Worm (Caenorhabditis elegans) whole organism, L4 larva: Measurements from ENCODE around the gene Y58A7A.1.

ENCODE experiments used
- F26F4.8 ChIP-seq: fragments of 200-800 bp; sonication (Bioruptor generic); conservative IDR thresholded peaks from 2 replicates; pipeline ENCODE4 v1.3.6; 2022; ENCODE audit warnings: missing genetic modification characterization, missing compliant biosample characterization
- F49E8.2 ChIP-seq: sonication (generic microtip); optimal IDR thresholded peaks from 2 replicates; lab custom pipeline; 2016; ENCODE audit warnings: missing compliant biosample characterization, mild to moderate bottlenecking, missing genetic modification characterization, borderline replicate concordance
- T20F7.1 ChIP-seq: fragments of 200-800 bp; sonication (Bioruptor generic); optimal IDR thresholded peaks from 2 replicates; lab custom pipeline; 2018; ENCODE audit warnings: mild to moderate bottlenecking, missing genetic modification characterization, missing compliant biosample characterization
- Y48G9A.11 ChIP-seq: fragments of 200-800 bp; sonication (Bioruptor generic); IDR thresholded peaks from 2 replicates; pipeline ENCODE4 v1.3.6; 2022; ENCODE audit warnings: missing genetic modification reagents, missing genetic modification characterization, missing compliant biosample characterization
- Y5F2A.4 ChIP-seq: fragments of 200-800 bp; sonication (Bioruptor generic); optimal IDR thresholded peaks from 2 replicates; lab custom pipeline; 2018; ENCODE audit warnings: mild to moderate bottlenecking, missing genetic modification characterization, missing compliant biosample characterization
- Y75B8A.6 ChIP-seq: fragments of 200-800 bp; sonication (Bioruptor generic); IDR thresholded peaks from 2 replicates; pipeline ENCODE4 v1.3.6; 2022; ENCODE audit warnings: missing genetic modification reagents, missing genetic modification characterization, missing compliant biosample characterization
- ZK337.2 ChIP-seq: fragments of 200-800 bp; sonication (Bioruptor generic); IDR thresholded peaks from 2 replicates; pipeline ENCODE4 v1.3.6; 2022; ENCODE audit warnings: missing genetic modification reagents, missing genetic modification characterization, missing compliant biosample characterization
- aha-1 ChIP-seq: fragments of 150-350 bp; peaks from one replicate; lab custom pipeline; 2014; ENCODE audit warnings: missing biosample characterization, missing genetic modification characterization
- attf-4 ChIP-seq: sonication (generic microtip); optimal IDR thresholded peaks from 3 replicates; lab custom pipeline; 2017; ENCODE audit warnings: missing biosample characterization, missing genetic modification characterization
- ceh-20 ChIP-seq: fragments of 200-800 bp; sonication (Bioruptor generic); IDR thresholded peaks from 2 replicates; pipeline ENCODE4 v1.3.6; 2022; ENCODE audit warnings: missing genetic modification reagents, missing genetic modification characterization, missing compliant biosample characterization
- ceh-32 ChIP-seq: sonication (generic microtip); optimal IDR thresholded peaks from 2 replicates; lab custom pipeline; 2016; ENCODE audit warnings: mild to moderate bottlenecking, missing genetic modification characterization, missing compliant biosample characterization; ENCODE audit not compliant: poor library complexity
- cey-2 ChIP-seq: sonication (generic microtip); optimal IDR thresholded peaks from 3 replicates; lab custom pipeline; 2017; ENCODE audit warnings: missing genetic modification characterization, mild to moderate bottlenecking, missing compliant biosample characterization, antibody characterized with exemption, borderline replicate concordance; ENCODE audit not compliant: insufficient read depth
- daf-12 ChIP-seq: fragments of 150-350 bp; optimal IDR thresholded peaks from 2 replicates; lab custom pipeline; 2014; ENCODE audit warnings: missing biosample characterization, missing genetic modification reagents, missing genetic modification characterization
- daf-16 ChIP-seq, 3 experiments: sonication (generic microtip); optimal IDR thresholded peaks; 2 replicates each; lab custom pipeline; 2016 to 2017; ENCODE audit warnings: missing genetic modification characterization in 3 of 3, missing genetic modification reagents in 3 of 3, mild to moderate bottlenecking in 2 of 3, missing compliant biosample characterization in 2 of 3, missing biosample characterization in 1 of 3, moderate library complexity in 1 of 3
- daf-8 ChIP-seq: fragments of 200-800 bp; sonication (Bioruptor generic); IDR thresholded peaks from 2 replicates; pipeline ENCODE4 v1.3.6; 2022; ENCODE audit warnings: missing genetic modification characterization, missing compliant biosample characterization
- dmd-6 ChIP-seq: fragments of 200-800 bp; sonication (Bioruptor generic); IDR thresholded peaks from 2 replicates; pipeline ENCODE4 v1.3.6; 2022; ENCODE audit warnings: missing genetic modification reagents, missing genetic modification characterization, missing compliant biosample characterization
- dve-1 ChIP-seq: sonication (generic microtip); optimal IDR thresholded peaks from 2 replicates; lab custom pipeline; 2017; ENCODE audit warnings: antibody characterized with exemption, mild to moderate bottlenecking, missing genetic modification characterization, missing compliant biosample characterization; ENCODE audit not compliant: insufficient read depth
- egl-43 ChIP-seq: fragments of 200-800 bp; sonication (Bioruptor generic); IDR thresholded peaks from 2 replicates; pipeline ENCODE4 v1.3.6; 2022; ENCODE audit warnings: missing genetic modification reagents, missing genetic modification characterization, missing compliant biosample characterization
- fos-1 ChIP-seq: fragments of 150-350 bp; optimal IDR thresholded peaks from 2 replicates; lab custom pipeline; 2014; ENCODE audit warnings: missing biosample characterization, missing genetic modification characterization
- hlh-11 ChIP-seq: fragments of 200-800 bp; sonication (Bioruptor generic); optimal IDR thresholded peaks from 2 replicates; lab custom pipeline; 2018; ENCODE audit warnings: mild to moderate bottlenecking, missing genetic modification characterization, missing compliant biosample characterization
- hlh-30 ChIP-seq: sonication (generic microtip); optimal IDR thresholded peaks from 2 replicates; lab custom pipeline; 2017; ENCODE audit warnings: antibody characterized with exemption, mild to moderate bottlenecking, missing genetic modification characterization, missing compliant biosample characterization; ENCODE audit not compliant: insufficient read depth
- lim-7 ChIP-seq: fragments of 200-800 bp; sonication (Bioruptor generic); IDR thresholded peaks from 2 replicates; pipeline ENCODE4 v1.3.6; 2022; ENCODE audit warnings: missing genetic modification characterization, missing compliant biosample characterization
- lin-1 ChIP-seq: fragments of 200-800 bp; sonication (Bioruptor generic); IDR thresholded peaks from 2 replicates; pipeline ENCODE4 v1.3.6; 2022; ENCODE audit warnings: missing genetic modification reagents, missing genetic modification characterization, missing compliant biosample characterization
- lin-29 ChIP-seq: fragments of 200-800 bp; sonication (Bioruptor generic); IDR thresholded peaks from 2 replicates; pipeline ENCODE4 v1.3.6; 2022; ENCODE audit warnings: missing genetic modification reagents, missing genetic modification characterization, missing compliant biosample characterization
- lin-39 ChIP-seq: fragments of 150-350 bp; optimal IDR thresholded peaks from 2 replicates; lab custom pipeline; 2014; ENCODE audit warnings: missing biosample characterization, missing genetic modification reagents, missing genetic modification characterization
- lsy-2 ChIP-seq, 2 experiments: fragments of 150-350 bp in 1 of 2; sonication (generic microtip) in 1 of 2; optimal IDR thresholded peaks; 2 replicates each; lab custom pipeline; 2014 to 2017; ENCODE audit warnings: missing biosample characterization in 2 of 2, missing genetic modification characterization in 2 of 2
- mxl-2 ChIP-seq: fragments of 200-800 bp; sonication (Bioruptor generic); conservative IDR thresholded peaks from 2 replicates; pipeline ENCODE4 v1.3.6; 2022; ENCODE audit warnings: missing genetic modification reagents, missing genetic modification characterization, missing compliant biosample characterization
- mxl-3 ChIP-seq: fragments of 200-800 bp; sonication (Bioruptor generic); optimal IDR thresholded peaks from 2 replicates; lab custom pipeline; 2018; ENCODE audit warnings: mild to moderate bottlenecking, missing genetic modification characterization, missing compliant biosample characterization
- nhr-10 ChIP-seq: fragments of 150-350 bp; optimal IDR thresholded peaks from 2 replicates; lab custom pipeline; 2014; ENCODE audit warnings: missing biosample characterization, missing genetic modification characterization
- nhr-102 ChIP-seq: sonication (generic microtip); optimal IDR thresholded peaks from 2 replicates; lab custom pipeline; 2016; ENCODE audit warnings: mild to moderate bottlenecking, missing genetic modification characterization, moderate library complexity, missing compliant biosample characterization
- nhr-11 ChIP-seq: fragments of 150-350 bp; optimal IDR thresholded peaks from 2 replicates; lab custom pipeline; 2014; ENCODE audit warnings: missing biosample characterization, missing genetic modification characterization
- nhr-237 ChIP-seq: sonication (generic microtip); optimal IDR thresholded peaks from 2 replicates; lab custom pipeline; 2017; ENCODE audit warnings: missing biosample characterization, missing genetic modification characterization
- nhr-28 ChIP-seq: fragments of 150-350 bp; optimal IDR thresholded peaks from 2 replicates; lab custom pipeline; 2014; ENCODE audit warnings: missing biosample characterization, missing genetic modification characterization
- nhr-77 ChIP-seq: fragments of 150-350 bp; optimal IDR thresholded peaks from 2 replicates; lab custom pipeline; 2014; ENCODE audit warnings: missing biosample characterization, missing genetic modification characterization
- pha-4 ChIP-seq, 2 experiments: fragments of 150-350 bp in 1 of 2; fragments of 200-800 bp in 1 of 2; sonication (Bioruptor generic) in 1 of 2; IDR thresholded peaks in 1 of 2; optimal IDR thresholded peaks in 1 of 2; 2 replicates each; pipeline versions ENCODE4 v1.3.6 to Lab custom; 2014 to 2022; ENCODE audit warnings: missing genetic modification characterization in 2 of 2, missing genetic modification reagents in 2 of 2, missing biosample characterization in 1 of 2, missing compliant biosample characterization in 1 of 2
- php-3 ChIP-seq: fragments of 200-800 bp; sonication (Bioruptor generic); IDR thresholded peaks from 2 replicates; pipeline ENCODE4 v1.3.6; 2022; ENCODE audit warnings: missing genetic modification reagents, missing genetic modification characterization, missing compliant biosample characterization
- pqm-1 ChIP-seq: sonication (generic microtip); optimal IDR thresholded peaks from 2 replicates; lab custom pipeline; 2017; ENCODE audit warnings: missing biosample characterization, missing genetic modification characterization
- snpc-4 ChIP-seq: fragments of 150-350 bp; optimal IDR thresholded peaks from 2 replicates; lab custom pipeline; 2014; ENCODE audit warnings: missing biosample characterization, missing genetic modification characterization
- unc-130 ChIP-seq: sonication (generic microtip); optimal IDR thresholded peaks from 2 replicates; lab custom pipeline; 2016; ENCODE audit warnings: missing genetic modification reagents, missing genetic modification characterization, missing compliant biosample characterization
- unc-62 ChIP-seq, 3 experiments: fragments of 150-350 bp in 1 of 3; sonication (generic microtip); optimal IDR thresholded peaks in 2 of 3; peaks in 1 of 3; 1 replicate in 1 of 3; 2 replicates in 2 of 3; lab custom pipeline; 2014 to 2017; ENCODE audit warnings: missing biosample characterization in 3 of 3, missing genetic modification characterization in 3 of 3, missing genetic modification reagents in 3 of 3, missing genotype in 1 of 3
- zfp-2 ChIP-seq: sonication (generic microtip); optimal IDR thresholded peaks from 2 replicates; lab custom pipeline; 2016; ENCODE audit warnings: mild to moderate bottlenecking, missing genetic modification characterization, missing compliant biosample characterization
- zfp-3 ChIP-seq: fragments of 200-800 bp; sonication (Bioruptor generic); conservative IDR thresholded peaks from 2 replicates; pipeline ENCODE4 v1.3.6; 2022; ENCODE audit warnings: missing genetic modification reagents, missing genetic modification characterization, missing compliant biosample characterization
- zip-11 ChIP-seq: fragments of 200-800 bp; sonication (Bioruptor generic); IDR thresholded peaks from 2 replicates; pipeline ENCODE4 v1.3.6; 2022; ENCODE audit warnings: missing genetic modification characterization, missing compliant biosample characterization
- ztf-11 ChIP-seq: fragments of 150-350 bp; optimal IDR thresholded peaks from 2 replicates; lab custom pipeline; 2014; ENCODE audit warnings: missing biosample characterization, missing genetic modification characterization

Y58A7A.1 gene

ce11 chrV:5018810-5019274, 50.5 kb downstream of the Y58A7A.1 start, which contains the start of gene srr-4 (continued):
- no peak for TF ChIP-seq unc-130 (GFP tag; lab: Kevin White, UChicago)
- TF ChIP-seq mxl-2 (GFP tag; lab: Robert Waterston, UW) = no peak
- peak; percentile 46; the same call in 1 of the 2 replicates for TF ChIP-seq dmd-6 (GFP tag; lab: Robert Waterston, UW)
- no peak for TF ChIP-seq Y5F2A.4 (GFP tag; lab: Kevin White, UChicago)
- TF ChIP-seq ZK337.2 (GFP tag; lab: Robert Waterston, UW) = no peak
- TF ChIP-seq lim-7 (GFP tag; lab: Robert Waterston, UW) = no peak

ce11 chrV:5018067-5018466, 51.3 kb downstream of the Y58A7A.1 start:
- TF ChIP-seq Y48G9A.11 = no peak
- no peak for TF ChIP-seq ztf-11 (tag; lab: Kevin White, UChicago)
- peak; percentile 91 for TF ChIP-seq php-3 (GFP tag; lab: Robert Waterston, UW)
- TF ChIP-seq unc-62 (GFP tag; optimal IDR thresholded peaks at IDR 0.05 in 1 of 2; lab: Kevin White, UChicago) = peak in 1 of 2 experiments; percentile 77
- TF ChIP-seq unc-62 (tag; optimal IDR thresholded peaks at IDR 0.05; lab: Kevin White, UChicago) = no peak
- no peak for TF ChIP-seq zfp-2
- no peak for TF ChIP-seq F26F4.8 (GFP tag; lab: Robert Waterston, UW)
- TF ChIP-seq ceh-32 = no peak
- TF ChIP-seq daf-12 (tag; lab: Kevin White, UChicago) = no peak
- no peak for TF ChIP-seq mxl-3 (GFP tag; lab: Kevin White, UChicago)
- TF ChIP-seq T20F7.1 = no peak
- peak; percentile 62 for TF ChIP-seq hlh-11 (tag; lab: Kevin White, UChicago)
- no peak for TF ChIP-seq nhr-11
- TF ChIP-seq lsy-2 (tag; optimal IDR thresholded peaks at IDR 0.05; lab: Kevin White, UChicago) = no peak
- TF ChIP-seq aha-1 = no peak
- no peak for TF ChIP-seq Y75B8A.6
- no peak for TF ChIP-seq lin-29 (GFP tag; lab: Robert Waterston, UW)
- no peak for TF ChIP-seq nhr-237 (tag; lab: Kevin White, UChicago)
- peak; percentile 62 for TF ChIP-seq dmd-6 (GFP tag; lab: Robert Waterston, UW)
- TF ChIP-seq nhr-102 (tag; lab: Kevin White, UChicago) = peak; percentile 73
- peak; percentile 76 for TF ChIP-seq dve-1 (tag; lab: Kevin White, UChicago)
- no peak for TF ChIP-seq nhr-10 (tag; lab: Kevin White, UChicago)
- no peak for TF ChIP-seq F49E8.2 (tag; lab: Kevin White, UChicago)
- no peak for TF ChIP-seq snpc-4 (tag; lab: Kevin White, UChicago)
- TF ChIP-seq nhr-77 = no peak
- TF ChIP-seq lim-7 (GFP tag; lab: Robert Waterston, UW) = no peak
- no peak for TF ChIP-seq lin-39
- TF ChIP-seq pha-4 (GFP tag; IDR thresholded peaks at IDR 0.05; lab: Robert Waterston, UW) = no peak
- no peak for TF ChIP-seq pha-4 (tag; optimal IDR thresholded peaks at IDR 0.05; lab: Kevin White, UChicago)
- no peak for TF ChIP-seq cey-2
- TF ChIP-seq ceh-20 (GFP tag; lab: Robert Waterston, UW) = no peak
- peak; percentile 96 for TF ChIP-seq nhr-28 (tag; lab: Kevin White, UChicago)
- TF ChIP-seq daf-16 (GFP tag; optimal IDR thresholded peaks at IDR 0.05; lab: Kevin White, UChicago) = no peak
- TF ChIP-seq daf-16 (tag; optimal IDR thresholded peaks at IDR 0.05; lab: Kevin White, UChicago) = peak; percentile 73
- TF ChIP-seq daf-8 (GFP tag; lab: Robert Waterston, UW) = no peak
- no peak for TF ChIP-seq attf-4 (tag; lab: Kevin White, UChicago)
- no peak for TF ChIP-seq hlh-30 (tag; lab: Kevin White, UChicago)
- TF ChIP-seq pqm-1 (tag; lab: Kevin White, UChicago) = peak; percentile 33
- TF ChIP-seq egl-43 (GFP tag; lab: Robert Waterston, UW) = no peak
- TF ChIP-seq lin-1 (GFP tag; lab: Robert Waterston, UW) = peak; percentile 44; the same call in 1 of the 2 replicates
- no peak for TF ChIP-seq fos-1 (tag; lab: Kevin White, UChicago)
- TF ChIP-seq zip-11 (GFP tag; lab: Robert Waterston, UW) = no peak
- TF ChIP-seq zfp-3 (GFP tag; lab: Robert Waterston, UW) = no peak
- TF ChIP-seq, all 104 proteins: peak for 10
